Worm (Caenorhabditis elegans) whole organism, mixed stage, embryonic: ENCODE measurements around the gene tbce-1.

Experiments used
- M03D4.4 ChIP-seq: sonication (generic microtip); optimal IDR thresholded peaks from 2 replicates; lab custom pipeline; 2017; ENCODE audit warnings: mild to moderate bottlenecking, missing genetic modification characterization, missing compliant biosample characterization
- elt-3 ChIP-seq: fragments of 150-350 bp; optimal IDR thresholded peaks from 2 replicates; lab custom pipeline; 2014; ENCODE audit warnings: missing biosample characterization, missing genetic modification characterization
- lin-32 ChIP-seq: fragments of 200-800 bp; sonication (Bioruptor generic); optimal IDR thresholded peaks from 2 replicates; lab custom pipeline; 2018; ENCODE audit warnings: mild to moderate bottlenecking, missing genetic modification characterization, missing compliant biosample characterization
- nhr-12 ChIP-seq: fragments of 150-350 bp; optimal IDR thresholded peaks from 2 replicates; lab custom pipeline; 2014; ENCODE audit warnings: missing biosample characterization, missing genetic modification characterization
- nhr-237 ChIP-seq: fragments of 150-350 bp; optimal IDR thresholded peaks from 2 replicates; lab custom pipeline; 2014; ENCODE audit warnings: missing biosample characterization, missing genetic modification characterization
- nhr-76 ChIP-seq: sonication (generic microtip); optimal IDR thresholded peaks from 2 replicates; lab custom pipeline; 2017; ENCODE audit warnings: missing biosample characterization, missing genetic modification characterization
- pha-4 ChIP-seq: fragments of 150-350 bp; optimal IDR thresholded peaks from 2 replicates; lab custom pipeline; 2018; ENCODE audit warnings: missing biosample characterization, missing genetic modification reagents, missing genetic modification characterization
- unc-39 ChIP-seq: fragments of 150-350 bp; optimal IDR thresholded peaks from 2 replicates; lab custom pipeline; 2014; ENCODE audit warnings: missing biosample characterization, missing genetic modification characterization
- unc-62 ChIP-seq: fragments of 150-350 bp; optimal IDR thresholded peaks from 2 replicates; lab custom pipeline; 2014; ENCODE audit warnings: missing biosample characterization, missing genetic modification reagents, missing genetic modification characterization

ce11 chrIV:8325667-8326066, 31.2 kb downstream of the tbce-1 start, which contains the start of gene F35H10.3:
- no peak for TF ChIP-seq unc-39
- TF ChIP-seq nhr-12 (tag; lab: Kevin White, UChicago) = no peak
- no peak for TF ChIP-seq M03D4.4 (tag; lab: Kevin White, UChicago)
- TF ChIP-seq pha-4 = no peak
- no peak for TF ChIP-seq unc-62 (GFP tag; lab: Kevin White, UChicago)
- TF ChIP-seq elt-3 = no peak
- no peak for TF ChIP-seq nhr-237 (tag; lab: Kevin White, UChicago)
- TF ChIP-seq nhr-76 (tag; lab: Kevin White, UChicago) = no peak
- TF ChIP-seq lin-32 (GFP tag; lab: Kevin White, UChicago) = no peak
